Worm (Caenorhabditis elegans): Measurements from ENCODE around the gene dnc-4.

dnc-4 gene

ce11 chrIV:8000763-8001162 is 18.8 kb downstream of the dnc-4 start:
- TF ChIP-seq ceh-36 (tag; optimal IDR thresholded peaks at IDR 0.05) = peak; percentile 53
- TF ChIP-seq ceh-13 (GFP tag; optimal IDR thresholded peaks at IDR 0.05) = no peak

- TF ChIP-seq tbx-37 (GFP tag; conservative IDR thresholded peaks at IDR 0.05) = no peak
- TF ChIP-seq aly-1 (tag; optimal IDR thresholded peaks at IDR 0.05) = no peak
- TF ChIP-seq hmbx-1 (tag; optimal IDR thresholded peaks at IDR 0.05) = no peak
- TF ChIP-seq ama-1 (optimal IDR thresholded peaks at IDR 0.05) = no peak
Measured at ce11 chrIV:7994715-7995114, 24.9 kb downstream of the dnc-4 start.

- TF ChIP-seq hmg-4 (GFP tag; optimal IDR thresholded peaks at IDR 0.05) (no peak), flt-1 (GFP tag; IDR thresholded peaks at IDR 0.05) (no peak)
Measured at ce11 chrIV:7988385-7988784, 31.2 kb downstream of the dnc-4 start, which contains the start of gene col-115. Gene col-115, plus strand, starts transcription at chrIV:7988685.

- TF ChIP-seq aly-1 (tag; optimal IDR thresholded peaks at IDR 0.05) (no peak), ceh-36 (tag; optimal IDR thresholded peaks at IDR 0.05) (no peak), pes-1 (GFP tag; IDR thresholded peaks at IDR 0.05) (no peak), tbx-11 (GFP tag; IDR thresholded peaks at IDR 0.05) (no peak), scrt-1 (GFP tag; IDR thresholded peaks at IDR 0.05) (no peak), ets-7 (tag; optimal IDR thresholded peaks at IDR 0.05) (no peak), hmbx-1 (tag; optimal IDR thresholded peaks at IDR 0.05) (no peak), tra-4 (tag; optimal IDR thresholded peaks at IDR 0.05) (no peak), flt-1 (GFP tag; IDR thresholded peaks at IDR 0.05) (no peak), hmg-4 (GFP tag; optimal IDR thresholded peaks at IDR 0.05) (no peak), B0310.2 (tag; optimal IDR thresholded peaks at IDR 0.05) (no peak)
Measured at ce11 chrIV:7987083-7987482, 32.5 kb downstream of the dnc-4 start, which contains the start of gene mec-17. Gene mec-17, minus strand, starts transcription at chrIV:7987183.

- TF ChIP-seq tbx-37 (GFP tag; conservative IDR thresholded peaks at IDR 0.05) (no peak), hmg-4 (GFP tag; optimal IDR thresholded peaks at IDR 0.05) (no peak), ceh-13 (GFP tag; optimal IDR thresholded peaks at IDR 0.05) (no peak)
Measured at ce11 chrIV:7985737-7986136, 33.9 kb downstream of the dnc-4 start.

- TF ChIP-seq scrt-1 (GFP tag; IDR thresholded peaks at IDR 0.05) (no peak), ama-1 (optimal IDR thresholded peaks at IDR 0.05) (peak; percentile 55)
Measured at ce11 chrIV:7983728-7984346, 35.8 kb downstream of the dnc-4 start.

ce11 chrIV:7983021-7983420 is 36.6 kb downstream of the dnc-4 start:
- TF ChIP-seq hmbx-1 (tag; optimal IDR thresholded peaks at IDR 0.05) = no peak
- no peak for TF ChIP-seq tra-4 (tag; optimal IDR thresholded peaks at IDR 0.05)
- no peak for TF ChIP-seq B0310.2 (tag; optimal IDR thresholded peaks at IDR 0.05)
- no peak for TF ChIP-seq pes-1 (GFP tag; IDR thresholded peaks at IDR 0.05)
- no peak for TF ChIP-seq ama-1 (optimal IDR thresholded peaks at IDR 0.05)
- TF ChIP-seq flt-1 (GFP tag; IDR thresholded peaks at IDR 0.05) = no peak
- no peak for TF ChIP-seq aly-1 (tag; optimal IDR thresholded peaks at IDR 0.05)
- TF ChIP-seq sea-1 (GFP tag; conservative IDR thresholded peaks at IDR 0.05) = no peak
- no peak for TF ChIP-seq tbx-11 (GFP tag; IDR thresholded peaks at IDR 0.05)
- TF ChIP-seq ets-7 (tag; optimal IDR thresholded peaks at IDR 0.05) = no peak
- TF ChIP-seq F13C5.2 (tag; optimal IDR thresholded peaks at IDR 0.05) = no peak
- TF ChIP-seq ceh-36 (tag; optimal IDR thresholded peaks at IDR 0.05) = no peak
- TF ChIP-seq hnd-1 (tag; optimal IDR thresholded peaks at IDR 0.05) = no peak
- TF ChIP-seq scrt-1 (GFP tag; IDR thresholded peaks at IDR 0.05) = no peak
- TF ChIP-seq tbx-37 (GFP tag; conservative IDR thresholded peaks at IDR 0.05) = no peak
- no peak for TF ChIP-seq hmg-4 (GFP tag; optimal IDR thresholded peaks at IDR 0.05)
- TF ChIP-seq ceh-13 (GFP tag; optimal IDR thresholded peaks at IDR 0.05) = no peak

ce11 chrIV:7982024-7982576 is 37.5 kb downstream of the dnc-4 start, which contains the start of gene arf-5:
Gene arf-5, plus strand, starts transcription at chrIV:7982526.
- no peak for TF ChIP-seq hmg-4 (GFP tag; optimal IDR thresholded peaks at IDR 0.05)
- no peak for TF ChIP-seq F13C5.2 (tag; optimal IDR thresholded peaks at IDR 0.05)
- TF ChIP-seq hnd-1 (tag; optimal IDR thresholded peaks at IDR 0.05) = no peak
- TF ChIP-seq scrt-1 (GFP tag; IDR thresholded peaks at IDR 0.05) = no peak

- TF ChIP-seq hmbx-1 (tag; optimal IDR thresholded peaks at IDR 0.05) = no peak
- TF ChIP-seq tbx-11 (GFP tag; IDR thresholded peaks at IDR 0.05) = no peak
- TF ChIP-seq ama-1 (optimal IDR thresholded peaks at IDR 0.05) = no peak
- TF ChIP-seq aly-1 (tag; optimal IDR thresholded peaks at IDR 0.05) = no peak
- TF ChIP-seq tbx-37 (GFP tag; conservative IDR thresholded peaks at IDR 0.05) = no peak
- TF ChIP-seq F13C5.2 (tag; optimal IDR thresholded peaks at IDR 0.05) = no peak
- no peak for TF ChIP-seq hnd-1 (tag; optimal IDR thresholded peaks at IDR 0.05)
- TF ChIP-seq ets-7 (tag; optimal IDR thresholded peaks at IDR 0.05) = no peak
Measured at ce11 chrIV:7979588-7979987, 40.0 kb downstream of the dnc-4 start, which contains the start of gene unc-24. Gene unc-24, plus strand, starts transcription at chrIV:7979870.

Data from whole organism, early embryonic.